Worm (Caenorhabditis elegans) whole organism, L1 larva: ENCODE measurements around the gene R03E9.2.
A peak's percentile ranks its signal among the peaks of the same experiment; 100 is the strongest.

ENCODE experiments used
- C34B4.2 ChIP-seq: sonication (generic microtip); optimal IDR thresholded peaks from 2 replicates; lab custom pipeline; 2017; ENCODE audit warnings: mild to moderate bottlenecking, missing genetic modification characterization, missing compliant biosample characterization
- alr-1 ChIP-seq: fragments of 200-800 bp; sonication (Bioruptor generic); optimal IDR thresholded peaks from 2 replicates; lab custom pipeline; 2018; ENCODE audit warnings: borderline replicate concordance, mild to moderate bottlenecking, missing genetic modification characterization, missing compliant biosample characterization
- aly-2 ChIP-seq: fragments of 150-350 bp; optimal IDR thresholded peaks from 2 replicates; lab custom pipeline; 2014; ENCODE audit warnings: missing biosample characterization, missing genetic modification characterization
- ceh-8 ChIP-seq: fragments of 200-800 bp; sonication (Bioruptor generic); optimal IDR thresholded peaks from 2 replicates; lab custom pipeline; 2018; ENCODE audit warnings: mild to moderate bottlenecking, missing genetic modification characterization, moderate library complexity, missing compliant biosample characterization
- ceh-82 ChIP-seq, 3 experiments: fragments of 150-350 bp in 1 of 3; sonication (generic microtip) in 2 of 3; optimal IDR thresholded peaks; 2 replicates each; lab custom pipeline; 2014 to 2017; ENCODE audit warnings: missing biosample characterization in 3 of 3, missing genetic modification characterization in 3 of 3
- ceh-88 ChIP-seq: fragments of 200-800 bp; sonication (Bioruptor generic); IDR thresholded peaks from 2 replicates; pipeline ENCODE4 v1.3.6; 2022; ENCODE audit warnings: missing genetic modification characterization, missing compliant biosample characterization
- ces-1 ChIP-seq: fragments of 150-350 bp; optimal IDR thresholded peaks from 2 replicates; lab custom pipeline; 2014; ENCODE audit warnings: missing biosample characterization, missing genetic modification reagents, missing genetic modification characterization
- dpl-1 ChIP-seq, 3 experiments: fragments of 150-350 bp in 2 of 3; sonication (generic microtip) in 1 of 3; optimal IDR thresholded peaks; 2 replicates each; lab custom pipeline; 2014 to 2017; ENCODE audit warnings: missing biosample characterization in 3 of 3, missing genetic modification characterization in 3 of 3, missing genetic modification reagents in 3 of 3
- dsc-1 ChIP-seq: sonication (generic microtip); optimal IDR thresholded peaks from 2 replicates; lab custom pipeline; 2016; ENCODE audit warnings: mild to moderate bottlenecking, missing genetic modification characterization, missing compliant biosample characterization
- efl-1 ChIP-seq, 4 experiments: fragments of 150-350 bp; optimal IDR thresholded peaks in 3 of 4; peaks in 1 of 4; 1 replicate in 1 of 4; 2 replicates in 3 of 4; lab custom pipeline; 2014; ENCODE audit warnings: missing biosample characterization in 2 of 4, missing genetic modification characterization in 2 of 4, missing genetic modification reagents in 2 of 4
- efl-3 ChIP-seq: fragments of 200-800 bp; sonication (Bioruptor generic); optimal IDR thresholded peaks from 2 replicates; lab custom pipeline; 2018; ENCODE audit warnings: mild to moderate bottlenecking, missing genetic modification characterization, missing compliant biosample characterization
- egl-13 ChIP-seq: sonication (generic microtip); optimal IDR thresholded peaks from 2 replicates; lab custom pipeline; 2016; ENCODE audit warnings: missing genotype, missing genetic modification reagents, missing genetic modification characterization, missing compliant biosample characterization
- egl-27 ChIP-seq, 2 experiments: fragments of 150-350 bp in 1 of 2; sonication (generic microtip); optimal IDR thresholded peaks; 3 replicates each; lab custom pipeline; 2017 to 2018; ENCODE audit warnings: missing biosample characterization in 2 of 2, missing genetic modification characterization in 2 of 2, missing genetic modification reagents in 2 of 2
- elt-3 ChIP-seq, 6 experiments: fragments of 150-350 bp in 1 of 6; sonication (generic microtip); optimal IDR thresholded peaks; 2 replicates each; lab custom pipeline; 2017 to 2018; ENCODE audit warnings: missing biosample characterization in 6 of 6, missing genetic modification characterization in 6 of 6, inconsistent platforms in 1 of 6
- fkh-10 ChIP-seq: sonication (generic microtip); optimal IDR thresholded peaks from 2 replicates; lab custom pipeline; 2017; ENCODE audit warnings: missing biosample characterization, missing genetic modification reagents, missing genetic modification characterization
- fkh-4 ChIP-seq: sonication (generic microtip); optimal IDR thresholded peaks from 2 replicates; lab custom pipeline; 2016; ENCODE audit warnings: missing compliant biosample characterization, missing genetic modification characterization, borderline replicate concordance
- fkh-8 ChIP-seq: sonication (generic microtip); optimal IDR thresholded peaks from 2 replicates; lab custom pipeline; 2016; ENCODE audit warnings: mild to moderate bottlenecking, missing genetic modification characterization, missing compliant biosample characterization
- grh-1 ChIP-seq: fragments of 200-800 bp; sonication (Bioruptor generic); IDR thresholded peaks from 2 replicates; pipeline ENCODE4 v1.3.6; 2022; ENCODE audit warnings: missing genetic modification reagents, missing genetic modification characterization, missing compliant biosample characterization
- hlh-4 ChIP-seq: sonication (generic microtip); optimal IDR thresholded peaks from 2 replicates; lab custom pipeline; 2016; ENCODE audit warnings: mild to moderate bottlenecking, missing genetic modification characterization, missing compliant biosample characterization
- isw-1 ChIP-seq: fragments of 200-800 bp; sonication (Bioruptor generic); IDR thresholded peaks from 2 replicates; pipeline ENCODE4 v1.3.6; 2022; ENCODE audit warnings: missing genetic modification characterization, missing compliant biosample characterization
- lin-13 ChIP-seq: fragments of 150-350 bp; optimal IDR thresholded peaks from 2 replicates; lab custom pipeline; 2014; ENCODE audit warnings: missing biosample characterization, missing genetic modification reagents, missing genetic modification characterization
- lin-15B ChIP-seq: fragments of 150-350 bp; sonication (generic microtip); optimal IDR thresholded peaks from 3 replicates; lab custom pipeline; 2014; ENCODE audit warnings: missing biosample characterization, missing genetic modification characterization
- lin-39 ChIP-seq: fragments of 150-350 bp; optimal IDR thresholded peaks from 2 replicates; lab custom pipeline; 2014; ENCODE audit warnings: missing biosample characterization, missing genetic modification reagents, missing genetic modification characterization
- lir-3 ChIP-seq: sonication (generic microtip); optimal IDR thresholded peaks from 2 replicates; lab custom pipeline; 2016; ENCODE audit warnings: mild to moderate bottlenecking, missing genetic modification characterization, moderate library complexity, missing compliant biosample characterization; ENCODE audit not compliant: poor library complexity
- mab-9 ChIP-seq: fragments of 200-800 bp; sonication (Bioruptor generic); IDR thresholded peaks from 2 replicates; pipeline ENCODE4 v1.3.6; 2022; ENCODE audit warnings: missing genetic modification reagents, missing genetic modification characterization, missing compliant biosample characterization
- mdl-1 ChIP-seq, 2 experiments: fragments of 150-350 bp; optimal IDR thresholded peaks; 2 replicates each; lab custom pipeline; 2014 to 2017; ENCODE audit warnings: missing biosample characterization in 2 of 2, missing genetic modification characterization in 2 of 2, inconsistent platforms in 1 of 2
- mef-2 ChIP-seq: fragments of 150-350 bp; optimal IDR thresholded peaks from 2 replicates; lab custom pipeline; 2014; ENCODE audit warnings: missing biosample characterization, missing genetic modification characterization
- mep-1 ChIP-seq: fragments of 150-350 bp; optimal IDR thresholded peaks from 2 replicates; lab custom pipeline; 2014; ENCODE audit warnings: missing biosample characterization, missing genetic modification characterization
- nhr-11 ChIP-seq: fragments of 150-350 bp; optimal IDR thresholded peaks from 2 replicates; lab custom pipeline; 2014; ENCODE audit warnings: missing biosample characterization, missing genetic modification characterization
- nhr-19 ChIP-seq: fragments of 200-800 bp; sonication (Bioruptor generic); conservative IDR thresholded peaks from 2 replicates; pipeline ENCODE4 v1.3.6; 2022; ENCODE audit warnings: missing genetic modification characterization, missing compliant biosample characterization
- nhr-20 ChIP-seq: sonication (generic microtip); optimal IDR thresholded peaks from 2 replicates; lab custom pipeline; 2016; ENCODE audit warnings: mild to moderate bottlenecking, missing genetic modification characterization, missing compliant biosample characterization
- nhr-237 ChIP-seq: fragments of 150-350 bp; optimal IDR thresholded peaks from 2 replicates; lab custom pipeline; 2014; ENCODE audit warnings: missing biosample characterization, missing genetic modification characterization
- nhr-77 ChIP-seq: fragments of 150-350 bp; optimal IDR thresholded peaks from 2 replicates; lab custom pipeline; 2014; ENCODE audit warnings: missing biosample characterization, missing genetic modification characterization
- nhr-85 ChIP-seq: sonication (generic microtip); peaks from one replicate; lab custom pipeline; 2016; ENCODE audit warnings: missing genetic modification characterization, inconsistent platforms, missing compliant biosample characterization
- pag-3 ChIP-seq: sonication (generic microtip); optimal IDR thresholded peaks from 2 replicates; lab custom pipeline; 2017; ENCODE audit warnings: missing genetic modification characterization, mild to moderate bottlenecking, missing compliant biosample characterization, antibody characterized with exemption, borderline replicate concordance; ENCODE audit not compliant: insufficient read depth
- tlp-1 ChIP-seq: fragments of 150-350 bp; optimal IDR thresholded peaks from 2 replicates; lab custom pipeline; 2014; ENCODE audit warnings: missing biosample characterization, missing genetic modification characterization
- unc-130 ChIP-seq: fragments of 150-350 bp; optimal IDR thresholded peaks from 2 replicates; lab custom pipeline; 2017; ENCODE audit warnings: missing biosample characterization, missing genetic modification characterization, inconsistent platforms
- unc-30 ChIP-seq: sonication (generic microtip); optimal IDR thresholded peaks from 2 replicates; lab custom pipeline; 2017; ENCODE audit warnings: missing biosample characterization, missing genetic modification characterization
- unc-86 ChIP-seq: sonication (generic microtip); optimal IDR thresholded peaks from 2 replicates; lab custom pipeline; 2016; ENCODE audit warnings: missing genetic modification characterization, missing compliant biosample characterization
- unc-98 ChIP-seq: fragments of 200-800 bp; sonication (Bioruptor generic); IDR thresholded peaks from 2 replicates; pipeline ENCODE4 v1.3.6; 2022; ENCODE audit warnings: missing genetic modification characterization, missing compliant biosample characterization
- vab-15 ChIP-seq: sonication (generic microtip); optimal IDR thresholded peaks from 2 replicates; lab custom pipeline; 2017; ENCODE audit warnings: missing genotype, mild to moderate bottlenecking, missing genetic modification characterization, missing compliant biosample characterization
- xbp-1 ChIP-seq: sonication (generic microtip); optimal IDR thresholded peaks from 2 replicates; lab custom pipeline; 2016; ENCODE audit warnings: missing genetic modification characterization, missing compliant biosample characterization
- zag-1 ChIP-seq: fragments of 150-350 bp; optimal IDR thresholded peaks from 2 replicates; lab custom pipeline; 2014; ENCODE audit warnings: missing biosample characterization, missing genetic modification characterization

R03E9.2 gene

DNA sequence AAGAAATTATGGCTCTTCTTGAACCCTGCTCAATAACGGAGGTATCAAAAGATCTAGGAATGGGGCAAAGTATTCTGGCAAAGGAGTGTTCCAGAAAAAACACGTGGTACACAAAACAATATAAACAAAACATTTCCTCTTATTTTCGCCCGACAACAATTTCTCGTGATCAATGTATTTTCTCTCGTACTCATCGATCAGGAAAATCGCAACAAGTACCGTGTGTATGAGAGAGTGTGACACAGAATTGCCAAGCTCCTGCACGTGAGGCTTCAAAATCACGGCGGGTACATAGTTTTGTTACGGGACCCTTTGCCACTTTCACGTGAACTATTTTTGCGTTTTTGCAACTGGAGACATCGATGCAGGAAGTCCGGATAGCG is 7.9 kb upstream of the R03E9.2 start (continued):
- TF ChIP-seq ceh-88 (GFP tag; lab: Robert Waterston, UW) (peak; percentile 22; the same call in 1 of the 2 replicates), efl-1 (optimal IDR thresholded peaks at IDR 0.05; lab: Kevin White, UChicago) (peak; percentile 12 to 34), efl-1 (GFP tag; optimal IDR thresholded peaks at IDR 0.05 in 1 of 2; lab: Kevin White, UChicago) (peak in 1 of 2 experiments; percentile 20), unc-98 (GFP tag; lab: Robert Waterston, UW) (peak; percentile 42; the same call in 1 of the 2 replicates), ces-1 (no peak), nhr-11 (peak; percentile 72)

DNA sequence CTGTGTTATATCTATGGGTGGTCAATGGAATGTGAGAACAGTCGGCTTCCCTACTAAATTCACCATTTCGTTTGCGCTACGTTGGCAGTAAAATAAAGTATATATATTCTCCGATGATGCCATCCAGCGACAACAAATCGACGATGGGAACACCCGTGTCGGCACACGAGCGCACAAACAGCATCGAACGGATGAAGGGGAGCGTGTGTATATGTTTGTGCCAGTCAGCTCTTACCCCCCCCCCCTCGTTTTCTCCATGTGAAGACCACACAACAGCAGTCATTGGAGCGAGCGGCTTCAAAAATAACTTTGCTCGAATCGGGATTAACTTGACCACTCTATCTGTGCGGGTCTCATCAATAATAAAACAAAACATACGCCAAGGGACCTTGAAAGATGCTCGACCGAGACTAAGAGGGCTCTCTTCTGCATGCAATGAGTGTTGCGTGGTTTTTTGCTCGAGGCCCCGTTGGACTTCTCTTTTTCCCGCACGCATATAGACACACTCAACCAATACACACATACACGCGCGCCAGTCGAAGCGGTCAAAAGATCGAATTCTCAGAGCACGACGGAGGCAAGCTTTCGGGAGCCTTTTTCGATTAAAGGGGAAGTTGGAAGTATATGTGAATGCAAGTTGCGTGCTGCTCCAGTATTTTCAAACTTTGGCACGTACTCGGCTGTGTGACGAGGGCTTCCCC is 7.3 kb upstream of the R03E9.2 start:
- TF ChIP-seq unc-86 (tag; lab: Kevin White, UChicago) (peak; percentile 70), xbp-1 (peak; percentile 14), unc-98 (GFP tag; lab: Robert Waterston, UW) (no peak), aly-2 (tag; lab: Kevin White, UChicago) (no peak), efl-3 (no peak), unc-130 (tag; lab: Kevin White, UChicago) (no peak), alr-1 (tag; lab: Kevin White, UChicago) (no peak), dsc-1 (tag; lab: Kevin White, UChicago) (peak; percentile 58), mab-9 (GFP tag; lab: Robert Waterston, UW) (0 out of 2 replicates have a peak, but pooled peaks have one; percentile 28), isw-1 (GFP tag; lab: Robert Waterston, UW) (peak; percentile 7), fkh-10 (peak; percentile 51), unc-30 (no peak), fkh-8 (peak; percentile 78), zag-1 (tag; lab: Kevin White, UChicago) (no peak), ceh-82 (tag; optimal IDR thresholded peaks at IDR 0.05; lab: Kevin White, UChicago) (peak in 2 of 3 experiments; percentile 25 to 59), nhr-20 (tag; lab: Kevin White, UChicago) (no peak), egl-13 (tag; lab: Kevin White, UChicago) (peak; percentile 22), lir-3 (no peak), egl-27 (tag; optimal IDR thresholded peaks at IDR 0.05; lab: Kevin White, UChicago) (no peak), mdl-1 (tag; optimal IDR thresholded peaks at IDR 0.05; lab: Kevin White, UChicago) (peak in 1 of 2 experiments; percentile 47)
- TF ChIP-seq, all 84 proteins: peak for 10

DNA sequence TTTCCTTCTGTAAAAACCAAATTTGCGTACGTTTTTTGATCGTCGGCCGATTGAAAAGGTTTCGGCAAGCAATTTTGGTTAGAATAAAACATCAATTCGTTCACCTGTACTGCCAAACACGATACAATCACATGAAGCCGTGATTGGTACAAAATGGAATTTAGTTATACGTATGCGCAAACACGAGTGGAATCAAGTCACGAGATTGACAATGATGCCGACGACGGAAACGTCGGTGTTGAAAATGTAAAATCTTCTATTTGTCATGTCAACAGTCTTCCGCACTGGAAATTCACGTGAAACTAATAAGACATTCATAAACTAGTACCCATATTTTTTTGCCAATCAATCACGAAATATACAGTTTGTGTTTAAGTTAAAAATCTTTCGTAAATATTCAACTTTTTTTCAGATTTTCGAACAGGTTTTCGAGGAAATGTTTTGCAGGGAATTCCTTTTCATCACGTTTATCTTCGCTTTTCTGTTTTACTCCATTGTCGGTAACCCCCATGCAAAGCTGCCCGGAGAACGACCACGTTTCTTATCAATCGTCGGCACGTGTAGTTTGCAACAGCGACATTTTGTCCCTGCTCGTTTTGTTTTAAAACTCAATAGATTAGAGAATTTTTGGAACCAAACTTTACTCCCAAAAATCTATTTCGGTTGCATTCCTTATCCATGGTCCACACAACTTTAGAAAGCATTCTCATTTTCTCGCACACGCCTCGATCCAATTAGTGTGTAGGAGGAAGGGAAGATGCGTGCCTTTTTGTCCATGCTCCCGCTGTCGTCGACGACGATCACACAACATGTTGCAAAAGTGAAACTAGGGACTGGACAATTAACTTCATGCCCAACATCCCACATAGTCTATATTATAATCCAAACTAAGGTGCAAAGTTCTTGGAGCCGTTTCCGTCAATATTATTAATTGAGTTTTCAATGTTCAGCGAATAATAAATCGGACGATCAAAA is 6.2 kb upstream of the R03E9.2 start:
- TF ChIP-seq vab-15 (tag; lab: Kevin White, UChicago) (peak; percentile 78), lir-3 (peak; percentile 15), unc-130 (tag; lab: Kevin White, UChicago) (peak; percentile 54), lin-15B (no peak), fkh-4 (tag; lab: Kevin White, UChicago) (no peak), ceh-8 (GFP tag; lab: Kevin White, UChicago) (no peak), tlp-1 (no peak), dpl-1 (GFP tag; optimal IDR thresholded peaks at IDR 0.05; lab: Kevin White, UChicago) (peak in 1 of 3 experiments; percentile 9), egl-13 (tag; lab: Kevin White, UChicago) (peak; percentile 44), xbp-1 (peak; percentile 40), mab-9 (GFP tag; lab: Robert Waterston, UW) (no peak), grh-1 (peak; percentile 60; the same call in 1 of the 2 replicates), mdl-1 (tag; optimal IDR thresholded peaks at IDR 0.05; lab: Kevin White, UChicago) (peak in 1 of 2 experiments; percentile 15), C34B4.2 (tag; lab: Kevin White, UChicago) (no peak), nhr-20 (tag; lab: Kevin White, UChicago) (peak; percentile 91), mep-1 (tag; lab: Kevin White, UChicago) (peak; percentile 48), lin-39 (no peak), nhr-85 (tag; lab: Kevin White, UChicago) (peak; percentile 95), lin-13 (peak; percentile 19), elt-3 (tag; optimal IDR thresholded peaks at IDR 0.05; lab: Kevin White, UChicago) (peak in 2 of 6 experiments; percentile 49 to 64), mef-2 (tag; lab: Kevin White, UChicago) (peak; percentile 12), nhr-19 (GFP tag; lab: Robert Waterston, UW) (peak; percentile 63), nhr-77 (tag; lab: Kevin White, UChicago) (no peak), nhr-237 (no peak), hlh-4 (tag; lab: Kevin White, UChicago) (no peak), pag-3 (no peak)
